Worm (Caenorhabditis elegans) whole organism, early embryonic: ENCODE data around the gene Y82E9BR.6.

Source experiments
- ama-1 ChIP-seq: fragments of 150-350 bp; optimal IDR thresholded peaks from 2 replicates; lab custom pipeline; 2014
- ets-7 ChIP-seq: sonication (generic microtip); optimal IDR thresholded peaks from 2 replicates; lab custom pipeline; 2016; ENCODE audit warnings: missing genotype, missing genetic modification characterization, missing compliant biosample characterization
- flt-1 ChIP-seq: fragments of 200-800 bp; sonication (Bioruptor generic); IDR thresholded peaks from 2 replicates; pipeline ENCODE4 v1.3.6; 2022; ENCODE audit warnings: missing genetic modification characterization, missing compliant biosample characterization
- hmg-4 ChIP-seq: fragments of 200-800 bp; sonication (Bioruptor generic); optimal IDR thresholded peaks from 2 replicates; lab custom pipeline; 2018; ENCODE audit warnings: mild to moderate bottlenecking, missing genetic modification characterization, missing compliant biosample characterization

- TF ChIP-seq flt-1 (GFP tag; lab: Robert Waterston, UW) (no peak), hmg-4 (no peak), ama-1 (lab: Kevin White, UChicago) (no peak), ets-7 (tag; lab: Kevin White, UChicago) (no peak)
Observed at ce11 chrIII:1374355-1374807, 6.6 kb upstream of the Y82E9BR.6 start, which contains the start of gene Y82E9BR.20.
